Fruit fly (Drosophila melanogaster) whole organism, larva: ENCODE measurements around the gene HIP-R.

ENCODE experiments used
- noc ChIP-seq: fragments of 200-800 bp; sonication (Bioruptor generic); optimal IDR thresholded peaks from 3 replicates; lab custom pipeline; 2019; ENCODE audit warnings: missing biosample characterization, mild to moderate bottlenecking, missing genetic modification characterization, moderate library complexity

The HIP-R gene

DNA sequence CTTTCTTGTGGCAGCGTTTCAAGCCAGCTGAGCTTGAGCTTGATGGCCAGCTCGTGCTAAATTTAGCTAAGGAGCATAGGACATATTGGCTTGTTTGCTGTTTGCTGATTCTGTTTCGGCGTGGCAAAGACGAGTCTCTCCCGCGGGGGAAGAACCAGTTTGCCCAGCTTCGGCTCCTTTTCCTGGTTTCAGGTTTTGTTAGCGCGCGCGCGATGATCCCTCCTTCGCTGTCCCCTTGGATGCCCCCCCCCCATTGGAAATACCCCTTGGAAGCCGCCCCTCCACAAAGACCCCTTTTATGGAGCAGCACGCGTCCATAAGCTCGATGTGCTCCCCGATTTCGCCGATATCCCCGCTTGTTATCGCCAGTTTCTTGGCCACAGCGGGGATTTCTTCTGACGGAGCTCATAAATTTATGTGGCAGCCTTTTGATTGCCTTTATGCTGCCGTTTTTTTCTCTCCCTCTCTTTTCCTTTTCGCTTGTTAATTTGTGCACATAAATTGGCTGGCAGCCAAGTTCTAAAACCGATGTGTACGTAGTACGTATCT is 43.4 kb downstream of the HIP-R start:
- TF ChIP-seq noc, result no peak

DNA sequence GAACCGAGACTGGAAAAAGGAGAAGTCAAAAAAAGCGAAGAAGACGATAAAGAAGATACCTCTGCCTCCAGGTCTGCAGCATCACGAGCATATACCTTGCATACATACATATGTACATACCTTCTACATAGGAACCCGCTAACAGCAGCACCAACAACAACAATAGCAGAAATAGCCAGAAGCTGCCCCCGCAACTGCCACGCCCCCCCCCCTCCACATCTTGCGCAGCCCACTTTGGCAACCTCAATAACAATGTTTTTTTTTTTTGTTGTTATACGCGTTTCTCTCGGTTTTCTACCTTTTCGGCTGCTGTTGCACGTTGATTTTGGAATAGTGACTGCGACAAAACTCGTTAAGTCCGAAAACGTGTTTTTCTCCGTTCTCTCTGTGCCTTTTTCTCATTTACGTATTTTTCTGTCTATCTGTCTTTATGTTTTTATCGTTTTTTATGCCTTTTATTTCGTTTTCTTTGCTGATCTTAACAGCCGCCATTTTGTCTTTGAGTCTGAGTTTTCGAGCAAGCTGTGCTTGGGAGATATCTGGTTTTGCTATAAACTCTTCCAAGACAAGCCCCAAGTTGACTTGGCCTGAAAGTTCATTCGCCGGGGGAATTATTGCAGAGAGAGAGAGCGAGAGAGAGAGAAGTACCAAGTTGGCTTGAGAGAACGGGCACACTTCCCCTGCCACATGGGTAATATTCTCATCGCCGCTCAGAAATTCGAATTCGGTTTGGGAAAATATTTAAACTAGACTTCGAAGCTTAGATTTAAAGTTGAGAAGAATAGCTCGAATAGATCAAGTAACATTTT is 45.4 kb downstream of the HIP-R start:
- no peak for TF ChIP-seq noc

DNA sequence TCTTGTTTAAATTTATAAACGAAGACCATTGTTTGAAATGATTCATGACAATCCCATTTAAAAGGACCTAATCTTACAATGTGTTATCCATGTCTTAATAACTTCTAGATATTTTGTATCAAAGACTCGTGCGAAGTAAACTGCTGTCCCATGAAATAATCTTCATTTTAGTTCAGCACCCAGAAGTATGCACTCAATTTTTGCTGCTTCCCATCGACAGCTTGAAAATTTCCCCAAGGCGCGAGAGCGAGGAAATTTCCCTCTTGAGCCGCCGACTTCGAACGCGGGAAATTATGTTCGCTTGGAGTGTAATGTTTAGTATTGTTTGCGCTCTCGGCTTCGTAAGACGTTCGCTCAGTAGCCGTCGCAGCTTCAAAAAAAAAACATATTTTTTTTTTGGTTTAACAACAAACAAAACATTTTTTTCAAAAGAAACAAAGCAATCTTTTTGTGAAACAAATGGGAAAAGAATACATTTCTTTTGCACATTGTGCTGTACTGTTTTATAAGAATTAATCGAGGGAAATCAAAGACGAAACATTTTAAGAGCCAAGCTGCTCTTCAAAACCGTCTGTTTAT is 46.1 kb downstream of the HIP-R start:
- no peak for TF ChIP-seq noc

DNA sequence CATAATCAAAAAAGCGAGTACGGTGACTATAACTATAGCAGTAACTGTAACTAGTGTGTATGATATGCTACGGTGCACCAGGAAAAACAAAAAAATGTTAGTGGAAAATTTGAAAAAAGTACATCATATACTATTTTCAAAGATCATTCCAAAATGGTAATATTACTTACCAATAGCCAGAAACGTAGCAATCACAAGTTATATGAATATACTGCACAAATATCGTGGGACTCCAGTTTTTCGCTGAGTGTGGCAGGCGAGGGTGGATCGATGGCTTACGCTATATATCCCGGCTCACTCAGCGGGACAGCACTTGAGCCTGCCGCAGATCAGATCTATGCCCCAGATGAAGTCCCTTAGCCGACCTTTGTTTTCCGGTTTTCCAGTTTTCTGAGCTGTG is 47.9 kb downstream of the HIP-R start:
- no peak for TF ChIP-seq noc

DNA sequence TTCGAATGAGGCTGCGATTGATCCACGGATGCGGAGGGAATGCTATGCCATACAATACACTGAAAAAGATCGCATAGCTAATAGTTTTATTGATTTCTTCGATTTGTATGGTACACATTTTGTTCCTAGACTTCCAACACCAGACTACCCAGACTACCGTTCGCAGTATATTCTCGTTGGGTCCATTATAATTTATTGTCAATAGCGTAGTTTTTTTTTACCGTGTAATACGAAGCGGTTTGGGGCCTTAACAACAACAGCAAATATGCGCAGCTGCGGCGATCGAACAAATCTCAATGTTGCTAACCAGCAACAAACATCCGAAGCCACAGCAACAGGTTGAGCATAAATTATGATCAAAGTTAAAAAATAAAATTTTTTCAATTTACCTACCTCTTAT is 48.9 kb downstream of the HIP-R start:
- peak; percentile 76 for TF ChIP-seq noc

DNA sequence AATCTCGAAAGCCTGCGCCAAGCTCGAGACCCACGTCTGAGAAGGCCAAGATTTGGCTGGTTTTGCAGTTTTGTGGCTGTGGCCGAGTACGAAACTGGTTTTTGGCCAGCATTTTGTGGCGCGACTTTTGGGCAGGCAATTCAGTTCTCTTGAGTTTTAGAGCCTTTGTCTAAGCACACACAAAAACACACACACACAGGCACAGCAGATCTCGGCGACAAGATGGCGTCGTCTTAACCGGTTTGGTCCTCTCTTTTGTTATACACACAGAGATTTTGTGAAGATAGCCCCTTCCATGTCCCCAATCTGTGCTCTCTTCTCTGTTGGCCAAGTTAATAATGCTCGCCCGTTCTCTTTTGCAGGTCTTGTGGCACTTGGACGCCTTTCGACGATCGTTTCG is 51.2 kb downstream of the HIP-R start:
- TF ChIP-seq noc, result peak; percentile 3
